Fruit fly (Drosophila melanogaster) whole organism, pupa: Measurements from ENCODE around the gene HHEX.

Experiments
- CG12605 ChIP-seq: fragments of 200-800 bp; sonication (Bioruptor generic); IDR thresholded peaks from 2 replicates; pipeline ENCODE4 v1.3.6; 2022; ENCODE audit warnings: missing biosample characterization, missing genetic modification characterization
- CG14655 ChIP-seq: fragments of 200-800 bp; sonication (Bioruptor generic); optimal IDR thresholded peaks from 3 replicates; lab custom pipeline; 2017; ENCODE audit warnings: mild to moderate bottlenecking, missing biosample characterization, missing genetic modification reagents, missing genetic modification characterization
- CG15710 ChIP-seq: fragments of 200-800 bp; sonication (Bioruptor generic); optimal IDR thresholded peaks from 2 replicates; lab custom pipeline; 2018; ENCODE audit warnings: missing biosample characterization, mild to moderate bottlenecking, missing genetic modification characterization, moderate library complexity
- CG17806 ChIP-seq: fragments of 200-800 bp; sonication (Bioruptor generic); optimal IDR thresholded peaks from 2 replicates; lab custom pipeline; 2018; ENCODE audit warnings: missing biosample characterization, mild to moderate bottlenecking, missing genetic modification characterization, moderate library complexity
- CG32121 ChIP-seq: fragments of 200-800 bp; sonication (Bioruptor generic); IDR thresholded peaks from 2 replicates; pipeline ENCODE4 v1.3.6; 2022; ENCODE audit warnings: missing biosample characterization, missing genetic modification characterization
- CG4496 ChIP-seq: fragments of 200-800 bp; sonication (Bioruptor generic); IDR thresholded peaks from 3 replicates; pipeline ENCODE4 v1.3.6; 2022; ENCODE audit warnings: missing biosample characterization, missing genetic modification characterization
- CG9948 ChIP-seq: fragments of 200-800 bp; sonication (Bioruptor generic); optimal IDR thresholded peaks from 2 replicates; lab custom pipeline; 2018; ENCODE audit warnings: missing biosample characterization, mild to moderate bottlenecking, missing genetic modification characterization, moderate library complexity
- EcR ChIP-seq: fragments of 200-800 bp; sonication (Bioruptor generic); optimal IDR thresholded peaks from 3 replicates; lab custom pipeline; 2019; ENCODE audit warnings: missing biosample characterization, missing genetic modification characterization, mild to moderate bottlenecking, moderate library complexity, missing genetic modification reagents
- Ets98B ChIP-seq: fragments of 200-800 bp; sonication (Bioruptor generic); IDR thresholded peaks from 2 replicates; pipeline ENCODE4 v1.3.6; 2022; ENCODE audit warnings: missing biosample characterization, missing genetic modification characterization
- Pif1A ChIP-seq: fragments of 200-800 bp; sonication (Bioruptor generic); optimal IDR thresholded peaks from 3 replicates; lab custom pipeline; 2016; ENCODE audit warnings: missing biosample characterization, missing genetic modification characterization
- Pif1B ChIP-seq: fragments of 200-800 bp; sonication (Bioruptor generic); optimal IDR thresholded peaks from 3 replicates; lab custom pipeline; 2016; ENCODE audit warnings: missing biosample characterization, missing genetic modification characterization
- Snoo ChIP-seq: fragments of 200-800 bp; sonication (Bioruptor generic); optimal IDR thresholded peaks from 3 replicates; lab custom pipeline; 2017; ENCODE audit warnings: missing biosample characterization, mild to moderate bottlenecking, missing genetic modification characterization, inconsistent platforms
- fd96Ca ChIP-seq: fragments of 200-800 bp; sonication (Bioruptor generic); IDR thresholded peaks from 3 replicates; pipeline ENCODE4 v1.3.6; 2022; ENCODE audit warnings: missing biosample characterization, missing genetic modification characterization
- rn ChIP-seq: fragments of 200-800 bp; sonication (Bioruptor generic); IDR thresholded peaks from 2 replicates; pipeline ENCODE4 v1.3.6; 2022; ENCODE audit warnings: missing biosample characterization, missing genetic modification characterization

DNA sequence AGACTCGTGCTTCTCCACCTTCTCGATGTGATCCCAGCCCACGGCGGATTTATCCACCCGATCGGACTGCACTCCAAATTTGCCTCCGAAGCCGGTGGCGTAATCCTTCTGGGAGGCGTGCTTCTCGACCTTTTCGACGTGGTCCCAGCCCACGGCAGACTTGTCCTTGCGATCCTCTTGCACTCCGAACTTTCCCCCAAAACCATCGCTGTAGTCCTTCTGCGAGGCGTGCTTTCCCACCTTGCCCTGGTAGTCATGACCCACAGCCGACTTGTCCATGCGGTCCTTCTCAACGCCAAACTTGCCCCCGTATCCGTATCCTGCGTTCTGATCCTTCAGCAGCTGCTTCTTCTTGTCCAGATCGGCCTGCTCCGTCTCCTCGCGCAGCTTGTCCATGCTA lies 17.3 kb downstream of the HHEX start:
- TF ChIP-seq Snoo (tag; lab: Kevin White, UChicago) (no peak), CG17806 (tag; lab: Kevin White, UChicago) (no peak), CG15710 (tag; lab: Kevin White, UChicago) (no peak), fd96Ca (GFP tag; lab: Robert Waterston, UW) (no peak), Ets98B (no peak), CG9948 (no peak), rn (GFP tag; lab: Robert Waterston, UW) (no peak), Pif1B (no peak), EcR (GFP tag; lab: Kevin White, UChicago) (no peak), CG32121 (no peak), CG14655 (GFP tag; lab: Kevin White, UChicago) (no peak), CG4496 (GFP tag; lab: Robert Waterston, UW) (no peak), Pif1A (GFP tag; lab: Kevin White, UChicago) (no peak), CG12605 (no peak)
